Worm (Caenorhabditis elegans) whole organism, early embryonic: ENCODE results near the gene Y52E8A.2.

Source experiments
- B0310.2 ChIP-seq: sonication (generic microtip); optimal IDR thresholded peaks from 2 replicates; lab custom pipeline; 2016; ENCODE audit warnings: mild to moderate bottlenecking, missing genetic modification characterization, missing compliant biosample characterization
- F13C5.2 ChIP-seq: sonication (generic microtip); optimal IDR thresholded peaks from 2 replicates; lab custom pipeline; 2017; ENCODE audit warnings: mild to moderate bottlenecking, missing genetic modification characterization, inconsistent platforms, missing compliant biosample characterization
- aly-1 ChIP-seq: sonication (generic microtip); optimal IDR thresholded peaks from 2 replicates; lab custom pipeline; 2016; ENCODE audit warnings: missing genetic modification characterization, missing compliant biosample characterization
- ama-1 ChIP-seq: fragments of 150-350 bp; optimal IDR thresholded peaks from 2 replicates; lab custom pipeline; 2014
- ceh-13 ChIP-seq: fragments of 200-800 bp; sonication (Bioruptor generic); optimal IDR thresholded peaks from 2 replicates; lab custom pipeline; 2018; ENCODE audit warnings: mild to moderate bottlenecking, missing genetic modification characterization, missing compliant biosample characterization
- ceh-36 ChIP-seq: sonication (generic microtip); optimal IDR thresholded peaks from 2 replicates; lab custom pipeline; 2016; ENCODE audit warnings: missing genetic modification characterization, inconsistent platforms, missing compliant biosample characterization
- ets-7 ChIP-seq: sonication (generic microtip); optimal IDR thresholded peaks from 2 replicates; lab custom pipeline; 2016; ENCODE audit warnings: missing genotype, missing genetic modification characterization, missing compliant biosample characterization
- flt-1 ChIP-seq: fragments of 200-800 bp; sonication (Bioruptor generic); IDR thresholded peaks from 2 replicates; pipeline ENCODE4 v1.3.6; 2022; ENCODE audit warnings: missing genetic modification characterization, missing compliant biosample characterization
- hmbx-1 ChIP-seq: sonication (generic microtip); optimal IDR thresholded peaks from 2 replicates; lab custom pipeline; 2016; ENCODE audit warnings: mild to moderate bottlenecking, missing genetic modification characterization, missing compliant biosample characterization
- hmg-4 ChIP-seq: fragments of 200-800 bp; sonication (Bioruptor generic); optimal IDR thresholded peaks from 2 replicates; lab custom pipeline; 2018; ENCODE audit warnings: mild to moderate bottlenecking, missing genetic modification characterization, missing compliant biosample characterization
- hnd-1 ChIP-seq: sonication (generic microtip); optimal IDR thresholded peaks from 2 replicates; lab custom pipeline; 2016; ENCODE audit warnings: missing genetic modification characterization, missing compliant biosample characterization
- pes-1 ChIP-seq: fragments of 200-800 bp; sonication (Bioruptor generic); IDR thresholded peaks from 2 replicates; pipeline ENCODE4 v1.3.6; 2022; ENCODE audit warnings: missing genetic modification reagents, missing genetic modification characterization, missing compliant biosample characterization
- scrt-1 ChIP-seq: fragments of 200-800 bp; sonication (Bioruptor generic); IDR thresholded peaks from 2 replicates; pipeline ENCODE4 v1.3.6; 2022; ENCODE audit warnings: missing genetic modification characterization, missing compliant biosample characterization
- sea-1 ChIP-seq: fragments of 200-800 bp; sonication (Bioruptor generic); conservative IDR thresholded peaks from 2 replicates; pipeline ENCODE4 v1.3.6; 2022; ENCODE audit warnings: missing genetic modification characterization, missing compliant biosample characterization
- tbx-11 ChIP-seq: fragments of 200-800 bp; sonication (Bioruptor generic); IDR thresholded peaks from 2 replicates; pipeline ENCODE4 v1.3.6; 2022; ENCODE audit warnings: missing genetic modification characterization, missing compliant biosample characterization
- tbx-37 ChIP-seq: fragments of 200-800 bp; sonication (Bioruptor generic); conservative IDR thresholded peaks from 2 replicates; pipeline ENCODE4 v1.3.6; 2022; ENCODE audit warnings: missing genetic modification reagents, missing genetic modification characterization, missing compliant biosample characterization
- tra-4 ChIP-seq: sonication (generic microtip); optimal IDR thresholded peaks from 2 replicates; lab custom pipeline; 2017; ENCODE audit warnings: missing genetic modification characterization, missing compliant biosample characterization

The Y52E8A.2 gene

ce11 chrII:4344317-4344716 lies 23.7 kb downstream of the Y52E8A.2 start:
- no peak for TF ChIP-seq F13C5.2
- TF ChIP-seq pes-1 (GFP tag; lab: Robert Waterston, UW), result no peak
- no peak for TF ChIP-seq hmg-4
- no peak for TF ChIP-seq B0310.2
- no peak for TF ChIP-seq ceh-36 (tag; lab: Kevin White, UChicago)
- TF ChIP-seq hnd-1, result no peak
- no peak for TF ChIP-seq hmbx-1 (tag; lab: Kevin White, UChicago)
- no peak for TF ChIP-seq tra-4
- no peak for TF ChIP-seq sea-1
- TF ChIP-seq ets-7 (tag; lab: Kevin White, UChicago), result no peak
- no peak for TF ChIP-seq flt-1
- TF ChIP-seq scrt-1 (GFP tag; lab: Robert Waterston, UW), result no peak
- no peak for TF ChIP-seq aly-1 (tag; lab: Kevin White, UChicago)

- TF ChIP-seq ama-1 (no peak), tra-4 (no peak), pes-1 (GFP tag; lab: Robert Waterston, UW) (no peak), ets-7 (tag; lab: Kevin White, UChicago) (no peak), hnd-1 (no peak), sea-1 (no peak), aly-1 (tag; lab: Kevin White, UChicago) (no peak), B0310.2 (no peak), tbx-37 (GFP tag; lab: Robert Waterston, UW) (no peak), hmbx-1 (tag; lab: Kevin White, UChicago) (no peak), flt-1 (no peak), ceh-13 (GFP tag; lab: Kevin White, UChicago) (no peak)
Observed at ce11 chrII:4350888-4351287, 30.3 kb downstream of the Y52E8A.2 start, which contains the start of gene H20J04.9. Gene H20J04.9, plus strand, starts transcription at chrII:4351188.

ce11 chrII:4355217-4355616 lies 34.6 kb downstream of the Y52E8A.2 start, which contains the start of the genes H20J04.7 and H20J04.1:
Gene H20J04.7, minus strand, starts transcription at chrII:4355317.
Gene H20J04.1, plus strand, starts transcription at chrII:4355613.
- no peak for TF ChIP-seq flt-1
- TF ChIP-seq tbx-11, result no peak
- no peak for TF ChIP-seq hmg-4
- TF ChIP-seq ets-7 (tag; lab: Kevin White, UChicago), result no peak
- TF ChIP-seq B0310.2, result no peak
- TF ChIP-seq ceh-13 (GFP tag; lab: Kevin White, UChicago), result no peak
- no peak for TF ChIP-seq tra-4
- TF ChIP-seq scrt-1 (GFP tag; lab: Robert Waterston, UW), result no peak
- TF ChIP-seq ceh-36 (tag; lab: Kevin White, UChicago), result no peak
- TF ChIP-seq F13C5.2, result no peak
- no peak for TF ChIP-seq aly-1 (tag; lab: Kevin White, UChicago)
- TF ChIP-seq sea-1, result no peak
- TF ChIP-seq pes-1 (GFP tag; lab: Robert Waterston, UW), result no peak
- no peak for TF ChIP-seq ama-1
- TF ChIP-seq hmbx-1 (tag; lab: Kevin White, UChicago), result no peak
- TF ChIP-seq hnd-1, result no peak

ce11 chrII:4358765-4359164 lies 38.1 kb downstream of the Y52E8A.2 start, which contains the start of gene lat-2:
Gene lat-2, plus strand, starts transcription at chrII:4359065.
- TF ChIP-seq sea-1 (no peak), ceh-36 (tag; lab: Kevin White, UChicago) (no peak), ets-7 (tag; lab: Kevin White, UChicago) (no peak), pes-1 (GFP tag; lab: Robert Waterston, UW) (no peak), ama-1 (no peak), B0310.2 (no peak), flt-1 (no peak), tbx-37 (GFP tag; lab: Robert Waterston, UW) (no peak), hmg-4 (no peak), aly-1 (tag; lab: Kevin White, UChicago) (no peak), scrt-1 (GFP tag; lab: Robert Waterston, UW) (no peak), tbx-11 (no peak), hmbx-1 (tag; lab: Kevin White, UChicago) (no peak), hnd-1 (no peak), tra-4 (no peak), ceh-13 (GFP tag; lab: Kevin White, UChicago) (no peak), F13C5.2 (no peak)

- TF ChIP-seq hmg-4 (no peak), tbx-11 (no peak), ets-7 (tag; lab: Kevin White, UChicago) (no peak), sea-1 (no peak), pes-1 (GFP tag; lab: Robert Waterston, UW) (no peak), ama-1 (no peak), tbx-37 (GFP tag; lab: Robert Waterston, UW) (no peak), hnd-1 (no peak), hmbx-1 (tag; lab: Kevin White, UChicago) (no peak), ceh-36 (tag; lab: Kevin White, UChicago) (no peak), flt-1 (no peak), scrt-1 (GFP tag; lab: Robert Waterston, UW) (no peak), aly-1 (tag; lab: Kevin White, UChicago) (no peak), ceh-13 (GFP tag; lab: Kevin White, UChicago) (no peak)
Observed at ce11 chrII:4359219-4359618, 38.6 kb downstream of the Y52E8A.2 start.

ce11 chrII:4362088-4362487 lies 41.5 kb downstream of the Y52E8A.2 start:
- TF ChIP-seq scrt-1 (GFP tag; lab: Robert Waterston, UW) (no peak), hmbx-1 (tag; lab: Kevin White, UChicago) (no peak), tbx-37 (GFP tag; lab: Robert Waterston, UW) (no peak), ceh-36 (tag; lab: Kevin White, UChicago) (no peak), aly-1 (tag; lab: Kevin White, UChicago) (no peak), tbx-11 (no peak), ama-1 (no peak), pes-1 (GFP tag; lab: Robert Waterston, UW) (no peak), hnd-1 (no peak), ets-7 (tag; lab: Kevin White, UChicago) (no peak), sea-1 (no peak), F13C5.2 (no peak), tra-4 (no peak), hmg-4 (no peak), ceh-13 (GFP tag; lab: Kevin White, UChicago) (no peak), flt-1 (no peak)

ce11 chrII:4367923-4368322 lies 47.3 kb downstream of the Y52E8A.2 start, which contains the start of gene try-9:
Gene try-9, plus strand, starts transcription at chrII:4368223.
- no peak for TF ChIP-seq hnd-1
- no peak for TF ChIP-seq scrt-1 (GFP tag; lab: Robert Waterston, UW)
- no peak for TF ChIP-seq F13C5.2
- TF ChIP-seq ets-7 (tag; lab: Kevin White, UChicago), result no peak
- TF ChIP-seq aly-1 (tag; lab: Kevin White, UChicago), result no peak
- TF ChIP-seq tbx-11, result no peak
- no peak for TF ChIP-seq pes-1 (GFP tag; lab: Robert Waterston, UW)
- no peak for TF ChIP-seq hmg-4
- no peak for TF ChIP-seq ceh-13 (GFP tag; lab: Kevin White, UChicago)
